Worm (Caenorhabditis elegans) whole organism, mixed stage, embryonic: ENCODE measurements around the gene F35H10.2.

ENCODE experiments used
- M03D4.4 ChIP-seq: sonication (generic microtip); optimal IDR thresholded peaks from 2 replicates; lab custom pipeline; 2017; ENCODE audit warnings: mild to moderate bottlenecking, missing genetic modification characterization, missing compliant biosample characterization
- bed-3 ChIP-seq: fragments of 200-800 bp; sonication (Bioruptor generic); optimal IDR thresholded peaks from 3 replicates; lab custom pipeline; 2018; ENCODE audit warnings: mild to moderate bottlenecking, missing genetic modification characterization, moderate library complexity, missing compliant biosample characterization
- blmp-1 ChIP-seq: fragments of 150-350 bp; optimal IDR thresholded peaks from 2 replicates; lab custom pipeline; 2014; ENCODE audit warnings: missing biosample characterization, missing genetic modification characterization
- ceh-39 ChIP-seq: fragments of 150-350 bp; optimal IDR thresholded peaks from 2 replicates; lab custom pipeline; 2014; ENCODE audit warnings: missing biosample characterization, missing genetic modification characterization
- ceh-43 ChIP-seq: fragments of 200-800 bp; sonication (Bioruptor generic); optimal IDR thresholded peaks from 2 replicates; lab custom pipeline; 2018; ENCODE audit warnings: mild to moderate bottlenecking, missing genetic modification characterization, moderate library complexity, missing compliant biosample characterization
- ceh-83 ChIP-seq: fragments of 200-800 bp; sonication (Bioruptor generic); optimal IDR thresholded peaks from 2 replicates; lab custom pipeline; 2018; ENCODE audit warnings: mild to moderate bottlenecking, missing genetic modification characterization, missing compliant biosample characterization
- ces-1 ChIP-seq: fragments of 150-350 bp; optimal IDR thresholded peaks from 2 replicates; lab custom pipeline; 2014; ENCODE audit warnings: missing biosample characterization, missing genetic modification reagents, missing genetic modification characterization
- cnd-1 ChIP-seq: fragments of 200-800 bp; sonication (Bioruptor generic); optimal IDR thresholded peaks from 2 replicates; lab custom pipeline; 2018; ENCODE audit warnings: mild to moderate bottlenecking, missing genetic modification characterization, missing compliant biosample characterization
- drap-1 ChIP-seq: fragments of 200-800 bp; sonication (Bioruptor generic); optimal IDR thresholded peaks from 3 replicates; lab custom pipeline; 2018; ENCODE audit warnings: mild to moderate bottlenecking, missing genetic modification characterization, missing compliant biosample characterization
- elt-1 ChIP-seq: sonication (generic microtip); optimal IDR thresholded peaks from 2 replicates; lab custom pipeline; 2017; ENCODE audit warnings: missing genetic modification characterization, mild to moderate bottlenecking, missing compliant biosample characterization, antibody characterized with exemption, moderate library complexity, borderline replicate concordance; ENCODE audit not compliant: insufficient read depth
- elt-3 ChIP-seq: fragments of 150-350 bp; optimal IDR thresholded peaks from 2 replicates; lab custom pipeline; 2014; ENCODE audit warnings: missing biosample characterization, missing genetic modification characterization
- flh-1 ChIP-seq: fragments of 200-800 bp; sonication (Bioruptor generic); optimal IDR thresholded peaks from 2 replicates; lab custom pipeline; 2018; ENCODE audit warnings: mild to moderate bottlenecking, missing genetic modification characterization, moderate library complexity, missing compliant biosample characterization
- ham-2 ChIP-seq: fragments of 200-800 bp; sonication (Bioruptor generic); optimal IDR thresholded peaks from 2 replicates; lab custom pipeline; 2018; ENCODE audit warnings: mild to moderate bottlenecking, missing genetic modification characterization, missing compliant biosample characterization
- hlh-1 ChIP-seq: fragments of 150-350 bp; optimal IDR thresholded peaks from 2 replicates; lab custom pipeline; 2014; ENCODE audit warnings: missing biosample characterization, missing genetic modification reagents, missing genetic modification characterization
- lin-13 ChIP-seq: fragments of 150-350 bp; optimal IDR thresholded peaks from 2 replicates; lab custom pipeline; 2014; ENCODE audit warnings: missing biosample characterization, missing genetic modification characterization
- lin-32 ChIP-seq: fragments of 200-800 bp; sonication (Bioruptor generic); optimal IDR thresholded peaks from 2 replicates; lab custom pipeline; 2018; ENCODE audit warnings: mild to moderate bottlenecking, missing genetic modification characterization, missing compliant biosample characterization
- lsy-2 ChIP-seq: fragments of 150-350 bp; optimal IDR thresholded peaks from 2 replicates; lab custom pipeline; 2014; ENCODE audit warnings: missing biosample characterization, missing genetic modification characterization
- mab-5 ChIP-seq: fragments of 150-350 bp; optimal IDR thresholded peaks from 2 replicates; lab custom pipeline; 2014; ENCODE audit warnings: missing biosample characterization, missing genetic modification characterization
- mep-1 ChIP-seq: fragments of 150-350 bp; optimal IDR thresholded peaks from 2 replicates; lab custom pipeline; 2017; ENCODE audit warnings: missing biosample characterization, missing genetic modification reagents, missing genetic modification characterization, inconsistent platforms
- nhr-12 ChIP-seq: fragments of 150-350 bp; optimal IDR thresholded peaks from 2 replicates; lab custom pipeline; 2014; ENCODE audit warnings: missing biosample characterization, missing genetic modification characterization
- nhr-2 ChIP-seq: fragments of 150-350 bp; optimal IDR thresholded peaks from 2 replicates; lab custom pipeline; 2014; ENCODE audit warnings: missing biosample characterization, missing genetic modification characterization
- nhr-28 ChIP-seq: fragments of 150-350 bp; optimal IDR thresholded peaks from 2 replicates; lab custom pipeline; 2014; ENCODE audit warnings: missing biosample characterization, missing genetic modification characterization
- pha-4 ChIP-seq: fragments of 150-350 bp; optimal IDR thresholded peaks from 2 replicates; lab custom pipeline; 2018; ENCODE audit warnings: missing biosample characterization, missing genetic modification reagents, missing genetic modification characterization
- sem-2 ChIP-seq: fragments of 200-800 bp; sonication (Bioruptor generic); optimal IDR thresholded peaks from 2 replicates; lab custom pipeline; 2018; ENCODE audit warnings: mild to moderate bottlenecking, missing genetic modification characterization, missing compliant biosample characterization
- snpc-4 ChIP-seq: fragments of 150-350 bp; optimal IDR thresholded peaks from 2 replicates; lab custom pipeline; 2014; ENCODE audit warnings: missing biosample characterization, missing genetic modification characterization
- sptf-1 ChIP-seq: sonication (generic microtip); optimal IDR thresholded peaks from 2 replicates; lab custom pipeline; 2017; ENCODE audit warnings: mild to moderate bottlenecking, missing genetic modification characterization, moderate library complexity, missing compliant biosample characterization
- unc-120 ChIP-seq: sonication (generic microtip); optimal IDR thresholded peaks from 2 replicates; lab custom pipeline; 2017; ENCODE audit warnings: missing genetic modification characterization, missing compliant biosample characterization; ENCODE audit not compliant: poor library complexity, severe bottlenecking
- unc-39 ChIP-seq: fragments of 150-350 bp; optimal IDR thresholded peaks from 2 replicates; lab custom pipeline; 2014; ENCODE audit warnings: missing biosample characterization, missing genetic modification characterization
- zip-8 ChIP-seq: fragments of 150-350 bp; optimal IDR thresholded peaks from 2 replicates; lab custom pipeline; 2014; ENCODE audit warnings: missing biosample characterization, missing genetic modification characterization

The F35H10.2 gene

DNA sequence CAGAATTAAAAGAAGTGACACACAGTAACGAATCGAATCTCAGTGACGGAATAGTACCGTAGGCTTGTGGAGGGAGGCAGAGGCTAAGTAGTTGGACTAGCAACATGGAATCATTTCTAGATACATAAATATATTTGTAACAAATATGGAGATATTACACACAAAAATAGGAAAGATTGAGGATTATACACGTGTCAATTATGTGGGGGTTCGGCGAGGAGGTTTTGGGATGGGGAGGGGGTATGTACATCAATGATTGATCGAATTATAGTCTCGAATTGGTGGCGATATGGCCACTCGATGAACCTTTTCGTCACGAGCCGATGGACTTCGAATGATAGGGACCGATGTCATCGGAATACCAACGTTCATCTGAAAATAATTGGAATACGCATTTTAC is 21.6 kb upstream of the F35H10.2 start:
- TF ChIP-seq cnd-1 (tag; lab: Kevin White, UChicago) (no peak), ceh-43 (no peak), nhr-28 (tag; lab: Kevin White, UChicago) (no peak), drap-1 (GFP tag; lab: Kevin White, UChicago) (no peak), ceh-83 (GFP tag; lab: Kevin White, UChicago) (no peak), nhr-12 (tag; lab: Kevin White, UChicago) (no peak), lin-13 (tag; lab: Kevin White, UChicago) (no peak), lin-32 (GFP tag; lab: Kevin White, UChicago) (no peak), mab-5 (tag; lab: Kevin White, UChicago) (no peak), lsy-2 (tag; lab: Kevin White, UChicago) (no peak), mep-1 (tag; lab: Kevin White, UChicago) (no peak), snpc-4 (no peak), nhr-2 (tag; lab: Kevin White, UChicago) (no peak), ces-1 (GFP tag; lab: Kevin White, UChicago) (no peak), M03D4.4 (tag; lab: Kevin White, UChicago) (no peak), ham-2 (GFP tag; lab: Kevin White, UChicago) (no peak), elt-3 (no peak), sptf-1 (tag; lab: Kevin White, UChicago) (no peak), elt-1 (tag; lab: Kevin White, UChicago) (no peak), blmp-1 (tag; lab: Kevin White, UChicago) (no peak)

DNA sequence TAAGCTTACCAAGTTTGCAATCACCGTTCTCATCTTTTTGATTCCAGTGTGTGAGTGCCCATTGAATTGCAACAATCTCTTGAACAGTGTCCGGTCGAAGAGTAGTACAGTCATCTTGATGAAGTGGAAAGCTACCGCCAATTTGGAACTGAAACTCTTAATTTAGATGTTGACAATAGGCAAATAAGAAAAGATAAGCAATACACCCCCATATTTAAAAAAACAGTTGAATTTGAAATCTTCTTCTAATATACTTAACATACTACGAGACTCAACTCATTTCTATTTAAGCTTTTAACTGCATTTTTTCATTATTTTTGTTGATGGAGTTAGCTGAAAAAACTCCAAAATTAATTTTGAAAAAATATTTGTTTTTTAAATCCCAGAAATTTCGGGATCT is 16.9 kb upstream of the F35H10.2 start:
- TF ChIP-seq zip-8 (tag; lab: Kevin White, UChicago), result no peak
- no peak for TF ChIP-seq hlh-1
- no peak for TF ChIP-seq nhr-28 (tag; lab: Kevin White, UChicago)
- TF ChIP-seq ceh-43, result no peak
- TF ChIP-seq ces-1 (GFP tag; lab: Kevin White, UChicago), result no peak
- TF ChIP-seq blmp-1 (tag; lab: Kevin White, UChicago), result no peak
- no peak for TF ChIP-seq unc-39
- no peak for TF ChIP-seq lin-13 (tag; lab: Kevin White, UChicago)
- TF ChIP-seq ceh-83 (GFP tag; lab: Kevin White, UChicago), result no peak
- no peak for TF ChIP-seq ham-2 (GFP tag; lab: Kevin White, UChicago)
- TF ChIP-seq elt-3, result no peak
- TF ChIP-seq bed-3 (GFP tag; lab: Kevin White, UChicago), result no peak
- TF ChIP-seq, all 35 proteins: peak for 0

DNA sequence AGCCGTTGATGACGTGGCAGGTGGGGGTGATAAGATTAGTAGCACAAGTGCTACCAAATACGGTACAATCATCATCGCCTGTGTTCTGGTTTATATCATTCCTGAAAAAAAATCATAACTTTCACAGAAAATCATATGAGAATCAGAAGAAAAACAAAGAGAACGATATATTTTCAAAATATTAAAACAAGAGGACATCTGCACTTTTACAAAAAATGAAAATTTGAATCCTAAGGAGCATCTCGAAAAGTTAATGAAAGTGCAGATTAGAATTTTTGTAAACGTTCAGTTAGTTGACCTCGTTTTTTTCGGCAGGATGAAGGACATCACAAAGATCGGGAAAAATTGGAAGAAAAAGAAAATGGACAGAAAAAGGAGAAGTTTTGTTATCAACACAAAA is 16.2 kb upstream of the F35H10.2 start, which contains the start of gene F35H10.10:
Gene F35H10.10, minus strand, starts transcription at position 101 of the 400 bp plus-strand sequence.
- no peak for TF ChIP-seq ceh-39 (tag; lab: Kevin White, UChicago)
- no peak for TF ChIP-seq nhr-12 (tag; lab: Kevin White, UChicago)
- TF ChIP-seq ceh-43, result no peak
- TF ChIP-seq ham-2 (GFP tag; lab: Kevin White, UChicago), result no peak
- TF ChIP-seq bed-3 (GFP tag; lab: Kevin White, UChicago), result no peak
- TF ChIP-seq unc-120 (tag; lab: Kevin White, UChicago), result no peak
- TF ChIP-seq elt-3, result no peak
- TF ChIP-seq M03D4.4 (tag; lab: Kevin White, UChicago), result no peak
- no peak for TF ChIP-seq zip-8 (tag; lab: Kevin White, UChicago)
- TF ChIP-seq, all 35 proteins: peak for 0

DNA sequence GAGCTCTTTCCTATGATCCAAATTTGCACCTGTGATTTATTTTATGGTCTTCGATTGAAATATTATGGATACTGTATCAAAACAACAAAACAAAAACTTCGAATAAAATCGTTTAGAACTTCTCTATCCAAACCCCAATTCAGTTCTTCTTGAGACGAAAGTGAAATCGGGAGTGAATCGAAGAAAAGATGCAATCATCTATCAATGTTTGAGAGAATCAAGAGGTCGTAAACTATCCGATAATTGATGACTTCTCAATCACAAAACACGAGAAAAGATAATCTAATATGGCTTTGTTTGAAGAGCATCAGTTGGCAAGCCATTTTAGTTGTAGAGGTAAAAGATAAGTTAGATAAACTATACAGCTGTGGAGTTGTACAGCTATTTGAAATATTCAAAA is 11.2 kb upstream of the F35H10.2 start:
- TF ChIP-seq blmp-1 (tag; lab: Kevin White, UChicago) (no peak), elt-3 (no peak), lin-13 (tag; lab: Kevin White, UChicago) (no peak)

DNA sequence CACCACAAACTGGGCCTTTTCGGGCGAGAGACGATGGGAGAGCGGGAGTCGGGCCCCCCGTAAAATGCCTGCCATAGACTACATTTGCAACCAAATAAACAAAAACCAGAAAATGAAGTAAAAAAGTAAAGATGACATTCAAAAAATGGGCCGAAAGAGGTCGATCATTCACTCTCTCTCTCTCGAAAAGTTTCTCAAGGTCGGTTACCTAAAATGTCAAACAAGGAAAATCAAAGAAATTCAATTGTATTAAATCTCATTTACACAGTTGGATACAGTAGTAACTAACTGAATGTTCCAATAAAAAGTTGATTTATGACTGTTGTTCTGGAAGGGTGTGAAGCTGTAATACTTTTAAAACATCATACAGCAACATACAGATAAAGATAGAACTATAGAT is 10.2 kb upstream of the F35H10.2 start:
- no peak for TF ChIP-seq mep-1 (tag; lab: Kevin White, UChicago)
- no peak for TF ChIP-seq flh-1 (GFP tag; lab: Kevin White, UChicago)
- no peak for TF ChIP-seq lin-32 (GFP tag; lab: Kevin White, UChicago)
- no peak for TF ChIP-seq sem-2 (GFP tag; lab: Kevin White, UChicago)
- TF ChIP-seq ces-1 (GFP tag; lab: Kevin White, UChicago), result no peak

DNA sequence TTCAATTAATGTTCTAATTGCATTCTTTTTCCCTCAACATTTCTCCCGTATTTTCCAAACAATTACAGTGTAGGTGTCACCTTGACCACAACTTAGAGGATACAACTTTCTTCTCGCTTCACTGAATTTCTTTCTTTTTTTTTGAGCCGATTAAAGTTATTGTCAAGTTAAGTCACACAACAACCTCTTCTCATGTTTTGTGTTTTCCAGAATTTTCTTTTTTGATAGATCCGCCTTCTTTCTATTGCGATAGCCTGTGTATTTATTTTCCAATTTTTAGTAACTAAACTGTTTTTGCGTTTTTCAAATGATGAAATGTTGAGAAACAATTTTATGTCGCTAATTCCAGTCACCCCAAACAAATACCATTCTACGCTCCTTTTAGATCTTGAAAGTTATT is 3.3 kb upstream of the F35H10.2 start, which contains the start of gene F35H10.3:
Gene F35H10.3, plus strand, starts transcription at position 301 of the 400 bp plus-strand sequence.
- TF ChIP-seq pha-4 (tag; lab: Kevin White, UChicago), result no peak
- no peak for TF ChIP-seq bed-3 (GFP tag; lab: Kevin White, UChicago)
